Fruit fly (Drosophila melanogaster) whole organism, adult: Measurements from ENCODE around the gene CG1791.

Source experiments
- CG11617 ChIP-seq: fragments of 200-800 bp; sonication (Bioruptor generic); optimal IDR thresholded peaks from 2 replicates; lab custom pipeline; 2017; ENCODE audit warnings: mild to moderate bottlenecking, missing biosample characterization, missing genetic modification reagents, missing genetic modification characterization
- CG12768 ChIP-seq: fragments of 200-800 bp; sonication (Bioruptor generic); optimal IDR thresholded peaks from 2 replicates; lab custom pipeline; 2017; ENCODE audit warnings: missing biosample characterization, missing genetic modification characterization, mild to moderate bottlenecking, moderate library complexity, missing genetic modification reagents
- CG14711 ChIP-seq: fragments of 200-800 bp; sonication (Bioruptor generic); optimal IDR thresholded peaks from 2 replicates; lab custom pipeline; 2018; ENCODE audit warnings: missing biosample characterization, mild to moderate bottlenecking, missing genetic modification characterization, moderate library complexity
- CG1620 ChIP-seq: fragments of 200-800 bp; sonication (Bioruptor generic); optimal IDR thresholded peaks from 2 replicates; lab custom pipeline; 2016; ENCODE audit warnings: missing biosample characterization, missing genetic modification characterization
- CG33017 ChIP-seq: fragments of 200-800 bp; sonication (Bioruptor generic); optimal IDR thresholded peaks from 2 replicates; lab custom pipeline; 2018; ENCODE audit warnings: missing biosample characterization, mild to moderate bottlenecking, missing genetic modification characterization, moderate library complexity
- CG5204 ChIP-seq: fragments of 200-800 bp; sonication (Bioruptor generic); optimal IDR thresholded peaks from 2 replicates; lab custom pipeline; 2016; ENCODE audit warnings: missing biosample characterization, missing genetic modification characterization
- CG7045 ChIP-seq: fragments of 200-800 bp; sonication (Bioruptor generic); optimal IDR thresholded peaks from 2 replicates; lab custom pipeline; 2017; ENCODE audit warnings: missing biosample characterization, mild to moderate bottlenecking, missing genetic modification characterization
- CG7101 ChIP-seq: fragments of 200-800 bp; sonication (Bioruptor generic); optimal IDR thresholded peaks from 2 replicates; lab custom pipeline; 2018; ENCODE audit warnings: missing biosample characterization, mild to moderate bottlenecking, missing genetic modification characterization, moderate library complexity
- Clk ChIP-seq: fragments of 200-800 bp; sonication (Bioruptor generic); optimal IDR thresholded peaks from 2 replicates; lab custom pipeline; 2017; ENCODE audit warnings: missing biosample characterization, missing genetic modification characterization
- Crg-1 ChIP-seq: fragments of 200-800 bp; sonication (Bioruptor generic); optimal IDR thresholded peaks from 2 replicates; lab custom pipeline; 2016; ENCODE audit warnings: missing biosample characterization, missing genetic modification characterization
- Hr96 ChIP-seq: fragments of 200-800 bp; sonication (Bioruptor generic); optimal IDR thresholded peaks from 2 replicates; lab custom pipeline; 2016; ENCODE audit warnings: missing biosample characterization, missing genetic modification characterization
- Mnt ChIP-seq: fragments of 200-800 bp; sonication (Bioruptor generic); optimal IDR thresholded peaks from 2 replicates; lab custom pipeline; 2016; ENCODE audit warnings: missing biosample characterization, mild to moderate bottlenecking, missing genetic modification characterization
- bab1 ChIP-seq: fragments of 200-800 bp; sonication (Bioruptor generic); optimal IDR thresholded peaks from 3 replicates; lab custom pipeline; 2019; ENCODE audit warnings: missing biosample characterization, mild to moderate bottlenecking, missing genetic modification characterization, moderate library complexity
- cic ChIP-seq: fragments of 200-800 bp; sonication (Bioruptor generic); optimal IDR thresholded peaks from 2 replicates; lab custom pipeline; 2017; ENCODE audit warnings: missing biosample characterization, mild to moderate bottlenecking, missing genetic modification characterization, moderate library complexity
- cnc ChIP-seq, 2 experiments: fragments of >200 bp; optimal IDR thresholded peaks; 2 replicates each; lab custom pipeline; 2017
- kay ChIP-seq: fragments of 200-800 bp; sonication (Bioruptor generic); peaks from one replicate; lab custom pipeline; 2016; ENCODE audit warnings: missing biosample characterization, missing genetic modification characterization, borderline replicate concordance
- ovo ChIP-seq: fragments of 200-800 bp; sonication (Bioruptor generic); optimal IDR thresholded peaks from 2 replicates; lab custom pipeline; 2016; ENCODE audit warnings: missing biosample characterization, missing genetic modification characterization
- pad ChIP-seq: fragments of 200-800 bp; sonication (Bioruptor generic); optimal IDR thresholded peaks from 3 replicates; lab custom pipeline; 2017; ENCODE audit warnings: missing biosample characterization, missing genetic modification characterization, mild to moderate bottlenecking, moderate library complexity, missing genetic modification reagents
- tj ChIP-seq: fragments of 200-800 bp; sonication (Bioruptor generic); optimal IDR thresholded peaks from 3 replicates; lab custom pipeline; 2017; ENCODE audit warnings: missing biosample characterization, mild to moderate bottlenecking, missing genetic modification characterization, moderate library complexity
- toe ChIP-seq: fragments of 200-800 bp; sonication (Bioruptor generic); optimal IDR thresholded peaks from 2 replicates; lab custom pipeline; 2016; ENCODE audit warnings: missing biosample characterization, missing genetic modification characterization

CG1791 gene

DNA sequence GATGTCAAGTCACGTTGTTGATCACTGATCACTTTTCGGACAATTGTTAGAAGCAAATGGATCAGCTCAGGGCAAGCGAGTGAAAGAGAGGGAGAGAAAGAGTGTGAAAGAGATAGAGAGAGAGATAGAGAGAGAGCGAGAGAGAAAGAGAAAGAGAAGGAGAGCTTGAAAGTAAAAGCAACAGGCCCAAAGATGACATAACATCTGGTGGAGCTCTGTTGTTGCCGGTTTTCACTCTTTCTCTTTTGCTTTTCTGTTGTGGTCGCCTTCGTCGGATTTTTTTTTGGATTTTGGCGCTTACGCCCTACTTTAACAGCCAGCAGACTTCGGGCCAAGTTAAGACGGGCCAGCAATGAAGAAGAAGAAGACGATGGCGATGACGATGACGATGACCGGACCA is 26.3 kb upstream of the CG1791 start:
- TF ChIP-seq kay (GFP tag; lab: Kevin White, UChicago) = no peak
- TF ChIP-seq pad (GFP tag; lab: Kevin White, UChicago) = no peak
- no peak for TF ChIP-seq CG11617 (GFP tag; lab: Kevin White, UChicago)
- TF ChIP-seq toe = no peak
- no peak for TF ChIP-seq ovo (GFP tag; lab: Kevin White, UChicago)
- TF ChIP-seq Clk (GFP tag; lab: Kevin White, UChicago) = no peak
- no peak for TF ChIP-seq CG7045
- TF ChIP-seq Mnt (GFP tag; lab: Kevin White, UChicago) = no peak
- TF ChIP-seq cic = no peak
- TF ChIP-seq CG33017 (tag; lab: Kevin White, UChicago) = no peak
- TF ChIP-seq bab1 (GFP tag; lab: Kevin White, UChicago) = no peak
- no peak for TF ChIP-seq tj
- TF ChIP-seq Hr96 = no peak
- no peak for TF ChIP-seq cnc (optimal IDR thresholded peaks at IDR 0.05; lab: Kevin White, UChicago)

DNA sequence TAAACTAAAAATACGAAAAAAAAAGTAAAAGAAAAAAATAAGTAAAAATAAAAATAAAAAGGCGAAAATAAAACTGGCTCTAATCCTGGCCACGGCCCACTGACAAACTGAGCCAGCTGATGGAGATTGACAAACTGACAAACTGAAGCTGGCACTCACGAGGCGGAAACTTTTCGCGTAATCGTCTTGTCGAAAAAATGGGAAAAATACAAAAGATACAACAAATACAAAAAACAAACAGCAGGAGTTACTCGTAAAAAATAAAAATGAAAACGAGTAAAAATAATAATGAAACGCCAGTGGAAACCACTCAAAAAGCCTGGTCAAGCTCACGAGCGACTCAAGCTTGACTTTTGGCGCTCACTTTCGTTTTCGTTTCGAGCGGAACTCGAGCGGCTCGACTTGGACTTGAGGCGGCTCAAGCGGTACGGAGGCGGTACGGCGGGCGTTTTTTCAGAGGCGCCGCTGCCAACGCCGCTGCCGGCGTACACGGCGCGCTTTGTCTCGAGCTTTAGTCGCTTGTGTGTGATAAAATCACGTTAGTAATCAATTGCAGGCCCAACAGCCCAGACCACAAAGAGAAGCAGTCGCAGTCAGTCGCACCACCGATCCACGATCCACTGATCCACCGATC is 24.6 kb upstream of the CG1791 start, which contains the start of gene CG32694:
Gene CG32694, plus strand, starts transcription at position 537 of the 634 bp plus-strand sequence.
- TF ChIP-seq tj (no peak), ovo (GFP tag; lab: Kevin White, UChicago) (no peak), Crg-1 (GFP tag; lab: Kevin White, UChicago) (no peak), CG7101 (tag; lab: Kevin White, UChicago) (no peak), CG33017 (tag; lab: Kevin White, UChicago) (no peak), CG14711 (no peak), Mnt (GFP tag; lab: Kevin White, UChicago) (no peak), CG11617 (GFP tag; lab: Kevin White, UChicago) (no peak), pad (GFP tag; lab: Kevin White, UChicago) (no peak), Hr96 (no peak), cnc (optimal IDR thresholded peaks at IDR 0.05; lab: Kevin White, UChicago) (no peak), kay (GFP tag; lab: Kevin White, UChicago) (no peak), Clk (GFP tag; lab: Kevin White, UChicago) (no peak), toe (no peak), cic (no peak), CG5204 (GFP tag; lab: Kevin White, UChicago) (no peak), CG7045 (no peak), CG1620 (GFP tag; lab: Kevin White, UChicago) (no peak), bab1 (GFP tag; lab: Kevin White, UChicago) (no peak)

DNA sequence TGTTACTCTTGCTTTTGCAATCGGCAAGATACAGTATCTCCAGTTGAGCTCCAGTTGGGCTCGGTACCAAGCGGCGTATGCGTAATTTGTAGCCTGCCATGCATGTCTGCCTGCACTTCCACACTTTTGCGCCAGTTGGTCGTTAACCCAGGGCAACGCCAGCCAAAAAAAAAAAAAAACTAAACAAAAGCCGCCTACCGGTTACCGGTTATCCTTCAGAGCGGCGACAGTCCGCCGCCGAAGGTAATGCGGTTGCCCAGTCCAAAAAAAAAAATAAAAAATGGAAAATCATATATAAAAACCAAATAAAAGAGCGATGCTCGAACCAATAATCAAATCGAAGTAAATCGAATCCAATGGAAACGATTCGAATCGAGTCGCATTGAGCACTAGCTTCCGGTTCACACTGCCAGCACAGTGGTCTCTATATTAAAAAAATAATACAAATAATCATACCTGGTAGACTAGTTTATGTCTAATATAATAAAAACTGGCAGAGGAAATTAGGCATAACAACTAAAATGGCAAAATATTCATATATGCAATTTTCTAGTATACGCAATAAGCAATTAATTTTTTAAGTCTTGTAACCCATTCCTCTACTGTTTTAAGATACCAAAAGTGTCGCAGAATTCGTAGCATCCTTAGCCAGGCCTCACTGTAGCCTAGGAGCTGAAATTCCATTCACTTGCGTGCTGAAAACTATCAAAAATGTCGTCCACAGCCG is 22.8 kb upstream of the CG1791 start:
- TF ChIP-seq Hr96 = no peak
- no peak for TF ChIP-seq CG33017 (tag; lab: Kevin White, UChicago)
- TF ChIP-seq Clk (GFP tag; lab: Kevin White, UChicago) = no peak
- no peak for TF ChIP-seq CG14711
- TF ChIP-seq CG7045 = no peak
- TF ChIP-seq ovo (GFP tag; lab: Kevin White, UChicago) = no peak
- TF ChIP-seq pad (GFP tag; lab: Kevin White, UChicago) = no peak
- TF ChIP-seq bab1 (GFP tag; lab: Kevin White, UChicago) = no peak
- no peak for TF ChIP-seq CG5204 (GFP tag; lab: Kevin White, UChicago)
- no peak for TF ChIP-seq CG11617 (GFP tag; lab: Kevin White, UChicago)
- no peak for TF ChIP-seq CG12768 (GFP tag; lab: Kevin White, UChicago)
- no peak for TF ChIP-seq kay (GFP tag; lab: Kevin White, UChicago)
- no peak for TF ChIP-seq CG1620 (GFP tag; lab: Kevin White, UChicago)

DNA sequence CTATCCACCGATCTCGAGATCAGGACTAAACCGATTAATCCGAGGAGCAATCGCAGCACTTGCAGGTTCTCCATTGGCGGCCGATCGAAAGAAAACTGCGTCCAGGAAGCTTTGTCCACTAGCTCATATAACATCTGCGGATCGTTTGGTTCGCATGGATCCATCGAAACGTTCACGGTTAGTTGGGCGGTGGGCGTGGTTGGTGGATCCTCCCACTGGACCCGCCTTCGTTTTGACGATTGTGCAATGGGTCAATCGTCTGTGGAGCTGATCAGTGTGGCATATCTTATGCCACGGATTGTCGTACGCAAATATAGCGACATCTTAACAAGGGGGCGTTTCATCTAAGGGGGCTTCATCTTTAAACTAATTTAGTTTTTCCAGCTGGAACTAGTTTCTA is 15.8 kb upstream of the CG1791 start, which contains the start of gene CG15252:
Gene CG15252, minus strand, starts transcription at position 101 of the 400 bp plus-strand sequence.
- TF ChIP-seq cic (no peak), CG33017 (tag; lab: Kevin White, UChicago) (no peak), bab1 (GFP tag; lab: Kevin White, UChicago) (no peak), Hr96 (no peak), tj (no peak), toe (no peak), cnc (optimal IDR thresholded peaks at IDR 0.05; lab: Kevin White, UChicago) (no peak)

DNA sequence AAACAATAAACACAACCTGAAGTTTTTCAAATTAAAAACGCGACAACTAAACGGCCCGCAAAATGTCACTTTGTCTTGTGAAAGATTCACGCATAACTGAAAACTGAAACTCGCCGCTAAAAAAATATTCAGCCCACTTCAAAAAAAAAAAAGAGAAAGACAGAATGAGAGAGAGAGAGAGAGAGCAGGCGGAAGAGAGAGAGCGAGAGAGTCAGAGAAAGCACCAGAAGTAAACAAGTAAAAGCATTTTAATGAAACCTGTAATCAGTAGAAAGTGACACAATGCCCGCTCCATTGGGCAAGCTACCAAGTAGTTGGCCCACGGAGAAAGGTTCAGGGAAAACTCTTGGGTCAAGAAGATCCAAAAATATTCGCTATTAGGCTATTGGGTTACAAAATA is 12.6 kb upstream of the CG1791 start, which contains the start of gene CG43386:
Gene CG43386, minus strand, starts transcription at position 101 of the 400 bp plus-strand sequence.
- TF ChIP-seq Mnt (GFP tag; lab: Kevin White, UChicago) (no peak), CG5204 (GFP tag; lab: Kevin White, UChicago) (no peak), Crg-1 (GFP tag; lab: Kevin White, UChicago) (no peak), ovo (GFP tag; lab: Kevin White, UChicago) (no peak), CG7045 (no peak), CG1620 (GFP tag; lab: Kevin White, UChicago) (no peak), cnc (optimal IDR thresholded peaks at IDR 0.05; lab: Kevin White, UChicago) (no peak)

DNA sequence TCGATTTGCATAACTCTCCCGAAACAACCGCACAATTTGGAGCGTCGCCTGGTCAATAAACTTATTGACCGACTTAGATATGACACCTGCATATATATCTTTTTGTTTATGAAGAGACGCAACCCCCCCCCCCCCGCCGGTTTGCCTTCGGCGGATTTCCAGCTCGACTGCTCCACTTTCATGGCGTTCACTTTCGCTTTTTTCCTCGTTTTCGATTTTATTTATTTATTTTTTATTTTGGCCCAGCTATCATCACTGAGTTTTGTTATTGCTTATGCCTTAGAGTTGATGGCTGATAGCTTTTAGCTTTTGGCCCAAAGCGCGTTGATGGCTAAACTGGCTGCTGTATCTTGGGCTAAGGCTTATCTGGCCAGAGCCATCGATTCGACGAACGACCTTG is 11.3 kb upstream of the CG1791 start:
- no peak for TF ChIP-seq CG1620 (GFP tag; lab: Kevin White, UChicago)
- no peak for TF ChIP-seq CG7101 (tag; lab: Kevin White, UChicago)
- TF ChIP-seq CG12768 (GFP tag; lab: Kevin White, UChicago) = no peak
- no peak for TF ChIP-seq ovo (GFP tag; lab: Kevin White, UChicago)
- TF ChIP-seq cic = no peak
- no peak for TF ChIP-seq toe
- no peak for TF ChIP-seq CG11617 (GFP tag; lab: Kevin White, UChicago)
- TF ChIP-seq pad (GFP tag; lab: Kevin White, UChicago) = no peak
- TF ChIP-seq Mnt (GFP tag; lab: Kevin White, UChicago) = no peak
